Fruit fly (Drosophila melanogaster) whole organism, embryonic: ENCODE data around the gene CG3505.

Experiments
- Bdp1 ChIP-seq: fragments of 200-800 bp; sonication (Bioruptor generic); optimal IDR thresholded peaks from 3 replicates; lab custom pipeline; 2016; ENCODE audit warnings: missing biosample characterization, missing genetic modification characterization
- BtbVII ChIP-seq: fragments of 200-800 bp; sonication (Bioruptor generic); optimal IDR thresholded peaks from 3 replicates; lab custom pipeline; 2017; ENCODE audit warnings: missing biosample characterization, mild to moderate bottlenecking, missing genetic modification characterization
- CG10543 ChIP-seq: fragments of 200-800 bp; sonication (Bioruptor generic); optimal IDR thresholded peaks from 3 replicates; lab custom pipeline; 2017; ENCODE audit warnings: missing biosample characterization, mild to moderate bottlenecking, missing genetic modification characterization, moderate library complexity
- CG11398 ChIP-seq: fragments of 200-800 bp; sonication (Bioruptor generic); optimal IDR thresholded peaks from 2 replicates; lab custom pipeline; 2016; ENCODE audit warnings: missing biosample characterization, missing genetic modification characterization
- CG11696 ChIP-seq: fragments of 200-800 bp; sonication (Bioruptor generic); IDR thresholded peaks from 2 replicates; pipeline ENCODE4 v1.3.6; 2022; ENCODE audit warnings: missing biosample characterization, missing genetic modification characterization
- CG12155 ChIP-seq: fragments of 200-800 bp; sonication (Bioruptor generic); optimal IDR thresholded peaks from 3 replicates; lab custom pipeline; 2016; ENCODE audit warnings: missing biosample characterization, missing genetic modification characterization
- CG12236 ChIP-seq: fragments of 200-800 bp; sonication (Bioruptor generic); optimal IDR thresholded peaks from 2 replicates; lab custom pipeline; 2016; ENCODE audit warnings: missing biosample characterization, missing genetic modification characterization
- CG1233 ChIP-seq: fragments of 200-800 bp; sonication (Bioruptor generic); optimal IDR thresholded peaks from 4 replicates; lab custom pipeline; 2018; ENCODE audit warnings: missing biosample characterization, mild to moderate bottlenecking, missing genetic modification characterization
- CG13775 ChIP-seq: fragments of 200-800 bp; sonication (Bioruptor generic); optimal IDR thresholded peaks from 3 replicates; lab custom pipeline; 2017; ENCODE audit warnings: missing biosample characterization, mild to moderate bottlenecking, missing genetic modification characterization
- CG13894 ChIP-seq: fragments of 200-800 bp; sonication (Bioruptor generic); optimal IDR thresholded peaks from 3 replicates; lab custom pipeline; 2018; ENCODE audit warnings: missing biosample characterization, mild to moderate bottlenecking, missing genetic modification characterization, moderate library complexity
- CG16779 ChIP-seq: fragments of 200-800 bp; sonication (Bioruptor generic); IDR thresholded peaks from 2 replicates; pipeline ENCODE4 v1.3.6; 2022; ENCODE audit warnings: missing biosample characterization, missing genetic modification characterization
- CG17385 ChIP-seq: fragments of 200-800 bp; sonication (Bioruptor generic); optimal IDR thresholded peaks from 3 replicates; lab custom pipeline; 2018; ENCODE audit warnings: missing biosample characterization, mild to moderate bottlenecking, missing genetic modification characterization
- CG1792 ChIP-seq: fragments of 200-800 bp; sonication (Bioruptor generic); optimal IDR thresholded peaks from 2 replicates; lab custom pipeline; 2016; ENCODE audit warnings: missing biosample characterization, missing genetic modification characterization
- CG18476 ChIP-seq: fragments of 200-800 bp; sonication (Bioruptor generic); optimal IDR thresholded peaks from 2 replicates; lab custom pipeline; 2016; ENCODE audit warnings: missing biosample characterization, mild to moderate bottlenecking, missing genetic modification characterization
- CG18764 ChIP-seq: fragments of 200-800 bp; sonication (Bioruptor generic); optimal IDR thresholded peaks from 3 replicates; lab custom pipeline; 2016; ENCODE audit warnings: missing biosample characterization, missing genetic modification characterization
- CG2116 ChIP-seq: fragments of 200-800 bp; sonication (Bioruptor generic); optimal IDR thresholded peaks from 3 replicates; lab custom pipeline; 2018; ENCODE audit warnings: missing biosample characterization, mild to moderate bottlenecking, missing genetic modification characterization
- CG32772 ChIP-seq: fragments of 200-800 bp; sonication (Bioruptor generic); IDR thresholded peaks from 2 replicates; pipeline ENCODE4 v1.3.6; 2022; ENCODE audit warnings: missing biosample characterization, missing genetic modification characterization
- CG4282 ChIP-seq: fragments of 200-800 bp; sonication (Bioruptor generic); optimal IDR thresholded peaks from 2 replicates; lab custom pipeline; 2016; ENCODE audit warnings: missing biosample characterization, missing genetic modification characterization
- CG7556 ChIP-seq: fragments of 200-800 bp; sonication (Bioruptor generic); optimal IDR thresholded peaks from 2 replicates; lab custom pipeline; 2017; ENCODE audit warnings: missing biosample characterization, mild to moderate bottlenecking, missing genetic modification characterization
- CG8388 ChIP-seq: fragments of 200-800 bp; sonication (Bioruptor generic); optimal IDR thresholded peaks from 2 replicates; lab custom pipeline; 2019; ENCODE audit warnings: missing biosample characterization, mild to moderate bottlenecking, missing genetic modification characterization, moderate library complexity
- CG9797 ChIP-seq: fragments of 200-800 bp; sonication (Bioruptor generic); optimal IDR thresholded peaks from 3 replicates; lab custom pipeline; 2018; ENCODE audit warnings: missing biosample characterization, mild to moderate bottlenecking, missing genetic modification characterization
- Dbx ChIP-seq: fragments of 200-800 bp; sonication (Bioruptor generic); IDR thresholded peaks from 3 replicates; pipeline ENCODE4 v1.3.6; 2022; ENCODE audit warnings: missing biosample characterization, missing genetic modification characterization
- Dref ChIP-seq: fragments of 200-800 bp; sonication (Bioruptor generic); IDR thresholded peaks from 2 replicates; pipeline ENCODE4 v1.3.6; 2022; ENCODE audit warnings: missing biosample characterization, missing genetic modification characterization
- E2f1 ChIP-seq: fragments of 200-800 bp; sonication (Bioruptor generic); IDR thresholded peaks from 2 replicates; pipeline ENCODE4 v1.3.6; 2022; ENCODE audit warnings: missing biosample characterization, missing genetic modification characterization
- Ets65A ChIP-seq: fragments of 200-800 bp; sonication (Bioruptor generic); peaks from one replicate; lab custom pipeline; 2016; ENCODE audit warnings: missing biosample characterization, missing genetic modification characterization
- Ets97D ChIP-seq: fragments of 200-800 bp; sonication (Bioruptor generic); optimal IDR thresholded peaks from 3 replicates; lab custom pipeline; 2016; ENCODE audit warnings: missing biosample characterization, missing genetic modification characterization
- Gug ChIP-seq: fragments of 200-800 bp; sonication (Bioruptor generic); IDR thresholded peaks from 4 replicates; pipeline ENCODE4 v1.3.6; 2022; ENCODE audit warnings: missing biosample characterization, missing genetic modification characterization
- Jarid2 ChIP-seq: fragments of 200-800 bp; sonication (Bioruptor generic); optimal IDR thresholded peaks from 3 replicates; lab custom pipeline; 2017; ENCODE audit warnings: mild to moderate bottlenecking, missing biosample characterization, missing genetic modification reagents, missing genetic modification characterization
- NC2α ChIP-seq: fragments of 200-800 bp; sonication (Bioruptor generic); optimal IDR thresholded peaks from 2 replicates; lab custom pipeline; 2016; ENCODE audit warnings: missing biosample characterization, missing genetic modification characterization
- Neu2 ChIP-seq: fragments of 200-800 bp; sonication (Bioruptor generic); optimal IDR thresholded peaks from 3 replicates; lab custom pipeline; 2016; ENCODE audit warnings: missing biosample characterization, missing genetic modification characterization, borderline replicate concordance
- Sin3A ChIP-seq: fragments of >200 bp; optimal IDR thresholded peaks from 2 replicates; lab custom pipeline; 2018
- Sox100B ChIP-seq: fragments of 200-800 bp; sonication (Bioruptor generic); optimal IDR thresholded peaks from 3 replicates; lab custom pipeline; 2018; ENCODE audit warnings: missing biosample characterization, mild to moderate bottlenecking, missing genetic modification characterization
- Usf ChIP-seq: fragments of 200-800 bp; sonication (Bioruptor generic); optimal IDR thresholded peaks from 2 replicates; lab custom pipeline; 2017; ENCODE audit warnings: missing genotype, missing biosample characterization, missing genetic modification characterization
- ash1 ChIP-seq: fragments of 200-800 bp; sonication (Bioruptor generic); optimal IDR thresholded peaks from 2 replicates; lab custom pipeline; 2018; ENCODE audit warnings: missing biosample characterization, mild to moderate bottlenecking, missing genetic modification characterization
- bigmax ChIP-seq: fragments of 200-800 bp; sonication (Bioruptor generic); optimal IDR thresholded peaks from 2 replicates; lab custom pipeline; 2018; ENCODE audit warnings: missing biosample characterization, mild to moderate bottlenecking, missing genetic modification characterization
- cato ChIP-seq: fragments of 200-800 bp; sonication (Bioruptor generic); optimal IDR thresholded peaks from 2 replicates; lab custom pipeline; 2016; ENCODE audit warnings: missing biosample characterization, missing genetic modification characterization, borderline replicate concordance
- cg ChIP-seq: fragments of 200-800 bp; sonication (Bioruptor generic); optimal IDR thresholded peaks from 3 replicates; lab custom pipeline; 2019; ENCODE audit warnings: missing biosample characterization, mild to moderate bottlenecking, missing genetic modification characterization, moderate library complexity
- crp ChIP-seq, 2 experiments: fragments of 200-800 bp; sonication (Bioruptor generic); optimal IDR thresholded peaks; 2 replicates in 1 of 2; 3 replicates in 1 of 2; lab custom pipeline; 2017; ENCODE audit warnings: missing biosample characterization in 2 of 2, missing genetic modification characterization in 2 of 2, mild to moderate bottlenecking in 1 of 2, moderate library complexity in 1 of 2
- gcm2 ChIP-seq: fragments of 200-800 bp; sonication (Bioruptor generic); optimal IDR thresholded peaks from 2 replicates; lab custom pipeline; 2016; ENCODE audit warnings: missing biosample characterization, missing genetic modification characterization
- gro ChIP-seq: fragments of 200-800 bp; sonication (Bioruptor generic); optimal IDR thresholded peaks from 2 replicates; lab custom pipeline; 2016; ENCODE audit warnings: missing biosample characterization, missing genetic modification characterization
- hb ChIP-seq: fragments of 200-800 bp; sonication (Bioruptor generic); IDR thresholded peaks from 3 replicates; pipeline ENCODE4 v1.3.6; 2022; ENCODE audit warnings: missing biosample characterization, missing genetic modification characterization; ENCODE audit not compliant: partially characterized antibody
- klu ChIP-seq: fragments of 200-800 bp; sonication (Bioruptor generic); IDR thresholded peaks from 2 replicates; pipeline ENCODE4 v1.3.6; 2022; ENCODE audit warnings: missing biosample characterization, missing genetic modification characterization
- pho ChIP-seq: fragments of 200-800 bp; sonication (Bioruptor generic); optimal IDR thresholded peaks from 2 replicates; lab custom pipeline; 2016; ENCODE audit warnings: missing biosample characterization, missing genetic modification characterization
- pros ChIP-seq: fragments of 200-800 bp; sonication (Bioruptor generic); optimal IDR thresholded peaks from 3 replicates; lab custom pipeline; 2019; ENCODE audit warnings: missing biosample characterization, mild to moderate bottlenecking, missing genetic modification characterization, moderate library complexity
- psq ChIP-seq: fragments of 200-800 bp; sonication (Bioruptor generic); optimal IDR thresholded peaks from 2 replicates; lab custom pipeline; 2017; ENCODE audit warnings: missing biosample characterization, missing genetic modification characterization
- ranshi ChIP-seq: fragments of 200-800 bp; sonication (Bioruptor generic); IDR thresholded peaks from 2 replicates; pipeline ENCODE4 v1.3.6; 2022; ENCODE audit warnings: missing biosample characterization, missing genetic modification characterization
- sima ChIP-seq: fragments of 200-800 bp; sonication (Bioruptor generic); optimal IDR thresholded peaks from 2 replicates; lab custom pipeline; 2016; ENCODE audit warnings: missing biosample characterization, missing genetic modification characterization
- tup ChIP-seq: fragments of 200-800 bp; sonication (Bioruptor generic); optimal IDR thresholded peaks from 2 replicates; lab custom pipeline; 2016; ENCODE audit warnings: missing biosample characterization, mild to moderate bottlenecking, missing genetic modification characterization, moderate library complexity
- zfh2 ChIP-seq: fragments of 200-800 bp; sonication (Bioruptor generic); optimal IDR thresholded peaks from 2 replicates; lab custom pipeline; 2016; ENCODE audit warnings: missing biosample characterization, missing genetic modification characterization

The CG3505 gene

DNA sequence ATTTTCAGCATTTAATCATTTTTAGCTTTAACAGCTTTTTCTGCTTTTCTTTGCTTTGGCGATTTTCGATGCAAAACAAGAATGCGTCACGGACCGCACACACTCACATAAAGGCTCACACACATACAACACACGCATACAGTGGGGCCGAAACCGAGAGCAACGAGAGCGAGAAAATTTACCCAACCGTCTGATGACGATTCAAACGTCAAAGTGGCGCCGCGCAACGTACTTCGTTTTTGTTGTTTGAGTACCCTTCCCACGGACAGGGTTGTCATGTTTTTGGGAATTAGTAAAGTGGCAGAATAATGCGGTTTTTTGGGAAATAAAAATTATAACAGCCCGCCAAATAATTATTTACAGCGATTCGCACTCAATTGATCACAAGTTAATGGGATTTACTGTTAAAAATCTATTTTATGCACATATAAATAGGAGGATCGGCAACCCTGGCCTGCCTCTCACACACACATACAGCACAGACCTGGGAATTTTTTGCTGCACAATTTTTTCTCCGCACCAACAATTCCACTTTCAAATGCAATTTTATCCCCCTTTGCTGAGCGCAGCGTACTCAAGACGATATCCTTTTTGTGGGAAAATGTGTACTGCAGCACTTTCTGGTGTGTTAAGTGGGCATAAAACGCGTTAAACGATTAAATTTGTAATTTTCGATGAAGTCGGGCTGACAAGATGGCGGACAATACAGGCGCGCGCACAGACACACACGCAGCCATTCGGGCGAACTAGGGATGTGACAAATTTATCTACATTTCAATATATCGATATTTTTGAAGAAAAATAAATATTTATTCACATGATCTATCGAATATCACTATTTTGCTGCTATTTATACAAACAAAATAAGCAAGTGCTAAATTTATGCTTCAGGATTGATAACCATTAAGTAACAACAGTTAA lies 2.0 kb upstream of the CG3505 start (continued):
- TF ChIP-seq CG1792: peak; percentile 89
- peak; percentile 90 for TF ChIP-seq CG17385 (GFP tag; lab: Kevin White, UChicago)
- TF ChIP-seq tup (GFP tag; lab: Kevin White, UChicago): peak; percentile 89
- peak; percentile 88 for TF ChIP-seq cato
- TF ChIP-seq Neu2 (GFP tag; lab: Kevin White, UChicago): peak; percentile 67
- peak; percentile 94 for TF ChIP-seq gro (GFP tag; lab: Kevin White, UChicago)
- TF ChIP-seq Sox100B (GFP tag; lab: Kevin White, UChicago): peak; percentile 89
- TF ChIP-seq CG11696 (GFP tag; lab: Robert Waterston, UW): peak; percentile 78
- TF ChIP-seq zfh2: peak; percentile 92
- peak; percentile 89 for TF ChIP-seq CG12236 (GFP tag; lab: Kevin White, UChicago)
- peak; percentile 79 for TF ChIP-seq sima
- TF ChIP-seq Ets97D (GFP tag; lab: Kevin White, UChicago): peak; percentile 61
- peak; percentile 92 for TF ChIP-seq CG13775 (GFP tag; lab: Kevin White, UChicago)
- TF ChIP-seq CG13894 (tag; lab: Kevin White, UChicago): peak; percentile 93
- TF ChIP-seq pros (GFP tag; lab: Kevin White, UChicago): peak; percentile 64
- TF ChIP-seq bigmax (GFP tag; lab: Kevin White, UChicago): peak; percentile 56
- peak; percentile 92 for TF ChIP-seq CG1233 (GFP tag; lab: Kevin White, UChicago)
- peak; percentile 86 for TF ChIP-seq Usf
- TF ChIP-seq BtbVII: peak; percentile 91
- TF ChIP-seq crp (GFP tag; optimal IDR thresholded peaks at IDR 0.05; lab: Kevin White, UChicago): peak in 1 of 2 experiments; percentile 50
- TF ChIP-seq hb (GFP tag; lab: Robert Waterston, UW): no peak
- peak; percentile 90 for TF ChIP-seq E2f1 (GFP tag; lab: Robert Waterston, UW)
- peak; percentile 52 for TF ChIP-seq gcm2
- TF ChIP-seq Dref: peak; percentile 73
- TF ChIP-seq ash1 (GFP tag; lab: Kevin White, UChicago): peak; percentile 27
- TF ChIP-seq CG18476: peak; percentile 91
- TF ChIP-seq pho (GFP tag; lab: Kevin White, UChicago): peak; percentile 90
- peak; percentile 86 for TF ChIP-seq Bdp1 (GFP tag; lab: Kevin White, UChicago)
- TF ChIP-seq CG8388 (GFP tag; lab: Kevin White, UChicago): peak; percentile 91
- TF ChIP-seq CG2116: peak; percentile 69
- peak; percentile 82 for TF ChIP-seq klu (GFP tag; lab: Robert Waterston, UW)
- TF ChIP-seq cg: peak; percentile 92
- peak; percentile 93 for TF ChIP-seq CG7556 (GFP tag; lab: Kevin White, UChicago)
- peak; percentile 87 for TF ChIP-seq CG12155 (GFP tag; lab: Kevin White, UChicago)
- no peak for TF ChIP-seq Sin3A (lab: Kevin White, UChicago)
- TF ChIP-seq Ets65A (GFP tag; lab: Kevin White, UChicago): peak; percentile 97
- TF ChIP-seq NC2α: peak; percentile 89
- TF ChIP-seq CG18764: peak; percentile 81
- TF ChIP-seq Dbx (GFP tag; lab: Robert Waterston, UW): peak; percentile 91
- TF ChIP-seq CG11398 (GFP tag; lab: Kevin White, UChicago): peak; percentile 89
- TF ChIP-seq Jarid2: peak; percentile 80
- peak; percentile 27 for TF ChIP-seq CG9797 (GFP tag; lab: Kevin White, UChicago)
- TF ChIP-seq CG32772 (GFP tag; lab: Robert Waterston, UW): peak; percentile 86
- peak; percentile 85 for TF ChIP-seq Gug (GFP tag; lab: Robert Waterston, UW)
- TF ChIP-seq CG4282 (GFP tag; lab: Kevin White, UChicago): peak; percentile 84
- peak; percentile 94 for TF ChIP-seq ranshi (GFP tag; lab: Robert Waterston, UW)
- peak; percentile 97 for TF ChIP-seq CG10543 (GFP tag; lab: Kevin White, UChicago)
- TF ChIP-seq CG16779 (GFP tag; lab: Robert Waterston, UW): peak; percentile 80
- TF ChIP-seq psq (GFP tag; lab: Kevin White, UChicago): peak; percentile 22
